Fruit fly (Drosophila melanogaster) whole organism, prepupa: ENCODE results near the gene CG32669.

Source experiments
- CG10631 ChIP-seq: fragments of 200-800 bp; sonication (Bioruptor generic); optimal IDR thresholded peaks from 2 replicates; lab custom pipeline; 2016; ENCODE audit warnings: missing biosample characterization, missing genetic modification characterization
- CG11294 ChIP-seq: fragments of 200-800 bp; sonication (Bioruptor generic); IDR thresholded peaks from 2 replicates; pipeline ENCODE4 v1.3.6; 2022; ENCODE audit warnings: missing biosample characterization, missing genetic modification characterization
- CG11762 ChIP-seq: fragments of 200-800 bp; sonication (Bioruptor generic); optimal IDR thresholded peaks from 3 replicates; lab custom pipeline; 2016; ENCODE audit warnings: missing biosample characterization, missing genetic modification characterization; ENCODE audit not compliant: insufficient read depth
- CG15336 ChIP-seq: fragments of 200-800 bp; sonication (Bioruptor generic); IDR thresholded peaks from 2 replicates; pipeline ENCODE4 v1.3.6; 2022; ENCODE audit warnings: missing biosample characterization, missing genetic modification characterization
- CG1621 ChIP-seq: fragments of 200-800 bp; sonication (Bioruptor generic); optimal IDR thresholded peaks from 3 replicates; lab custom pipeline; 2018; ENCODE audit warnings: missing biosample characterization, mild to moderate bottlenecking, missing genetic modification characterization
- CG3032 ChIP-seq: fragments of 200-800 bp; optimal IDR thresholded peaks from 2 replicates; lab custom pipeline; 2019; ENCODE audit warnings: missing biosample characterization, mild to moderate bottlenecking, missing genetic modification characterization, moderate library complexity
- CG31627 ChIP-seq: fragments of 200-800 bp; sonication (Bioruptor generic); optimal IDR thresholded peaks from 3 replicates; lab custom pipeline; 2016; ENCODE audit warnings: missing biosample characterization, missing genetic modification characterization
- CG32006 ChIP-seq: fragments of 200-800 bp; sonication (Bioruptor generic); optimal IDR thresholded peaks from 3 replicates; lab custom pipeline; 2017; ENCODE audit warnings: missing biosample characterization, mild to moderate bottlenecking, missing genetic modification characterization
- CG34406 ChIP-seq: fragments of 200-800 bp; sonication (Bioruptor generic); optimal IDR thresholded peaks from 3 replicates; lab custom pipeline; 2016; ENCODE audit warnings: missing biosample characterization, missing genetic modification characterization
- CG3919 ChIP-seq: fragments of 200-800 bp; sonication (Bioruptor generic); optimal IDR thresholded peaks from 3 replicates; lab custom pipeline; 2016; ENCODE audit warnings: missing biosample characterization, missing genetic modification characterization
- CG6276 ChIP-seq: fragments of 200-800 bp; sonication (Bioruptor generic); optimal IDR thresholded peaks from 2 replicates; lab custom pipeline; 2017; ENCODE audit warnings: missing biosample characterization, mild to moderate bottlenecking, missing genetic modification characterization
- CG6792 ChIP-seq: fragments of 200-800 bp; sonication (Bioruptor generic); optimal IDR thresholded peaks from 3 replicates; lab custom pipeline; 2016; ENCODE audit warnings: missing biosample characterization, missing genetic modification characterization
- CG6808 ChIP-seq: fragments of 200-800 bp; sonication (Bioruptor generic); optimal IDR thresholded peaks from 3 replicates; lab custom pipeline; 2017; ENCODE audit warnings: missing biosample characterization, missing genetic modification characterization, mild to moderate bottlenecking, moderate library complexity, missing genetic modification reagents
- CG6854 ChIP-seq: fragments of 200-800 bp; sonication (Bioruptor generic); optimal IDR thresholded peaks from 2 replicates; lab custom pipeline; 2017; ENCODE audit warnings: missing biosample characterization, mild to moderate bottlenecking, missing genetic modification characterization
- CG7368 ChIP-seq: fragments of 200-800 bp; sonication (Bioruptor generic); optimal IDR thresholded peaks from 3 replicates; lab custom pipeline; 2016; ENCODE audit warnings: missing biosample characterization, missing genetic modification characterization
- CG8119 ChIP-seq: fragments of 200-800 bp; sonication (Bioruptor generic); IDR thresholded peaks from 3 replicates; pipeline ENCODE4 v1.3.6; 2022; ENCODE audit warnings: missing biosample characterization, missing genetic modification characterization
- CG8632 ChIP-seq: fragments of 200-800 bp; sonication (Bioruptor generic); optimal IDR thresholded peaks from 3 replicates; lab custom pipeline; 2016; ENCODE audit warnings: missing biosample characterization, missing genetic modification characterization
- Eip78C ChIP-seq: fragments of 200-800 bp; sonication (Bioruptor generic); peaks from one replicate; lab custom pipeline; 2016; ENCODE audit warnings: missing biosample characterization, missing genetic modification characterization
- Hr38 ChIP-seq: sonication (Bioruptor generic); optimal IDR thresholded peaks from 2 replicates; lab custom pipeline; 2016; ENCODE audit warnings: missing biosample characterization, missing genetic modification characterization
- Hr39 ChIP-seq: fragments of 200-800 bp; sonication (Bioruptor generic); optimal IDR thresholded peaks from 2 replicates; lab custom pipeline; 2016; ENCODE audit warnings: missing biosample characterization, missing genetic modification characterization
- Hr4 ChIP-seq: fragments of 200-800 bp; sonication (Bioruptor generic); optimal IDR thresholded peaks from 3 replicates; lab custom pipeline; 2016; ENCODE audit warnings: missing biosample characterization, missing genetic modification characterization
- Met ChIP-seq: fragments of 200-800 bp; sonication (Bioruptor generic); optimal IDR thresholded peaks from 3 replicates; lab custom pipeline; 2016; ENCODE audit warnings: missing biosample characterization, missing genetic modification characterization
- OdsH ChIP-seq: fragments of 200-800 bp; sonication (Bioruptor generic); optimal IDR thresholded peaks from 3 replicates; lab custom pipeline; 2016; ENCODE audit warnings: missing biosample characterization, missing genetic modification characterization
- Sox14 ChIP-seq: fragments of 200-800 bp; sonication (Bioruptor generic); optimal IDR thresholded peaks from 3 replicates; lab custom pipeline; 2016; ENCODE audit warnings: missing biosample characterization, missing genetic modification characterization
- acj6 ChIP-seq: fragments of 200-800 bp; sonication (Bioruptor generic); optimal IDR thresholded peaks from 3 replicates; lab custom pipeline; 2016; ENCODE audit warnings: missing biosample characterization, missing genetic modification characterization
- cyc ChIP-seq: fragments of 200-800 bp; sonication (Bioruptor generic); optimal IDR thresholded peaks from 3 replicates; lab custom pipeline; 2016; ENCODE audit warnings: missing biosample characterization, missing genetic modification characterization
- dac ChIP-seq: fragments of 200-800 bp; sonication (Bioruptor generic); optimal IDR thresholded peaks from 2 replicates; lab custom pipeline; 2017; ENCODE audit warnings: missing biosample characterization, mild to moderate bottlenecking, missing genetic modification characterization
- dsx ChIP-seq: fragments of 200-800 bp; optimal IDR thresholded peaks from 3 replicates; lab custom pipeline; 2019; ENCODE audit warnings: missing biosample characterization, mild to moderate bottlenecking, missing genetic modification characterization, moderate library complexity; ENCODE audit not compliant: poor library complexity, severe bottlenecking
- eg ChIP-seq: fragments of 200-800 bp; sonication (Bioruptor generic); IDR thresholded peaks from 3 replicates; pipeline ENCODE4 v1.3.6; 2022; ENCODE audit warnings: missing biosample characterization, missing genetic modification characterization
- esn ChIP-seq: fragments of 200-800 bp; sonication (Bioruptor generic); optimal IDR thresholded peaks from 2 replicates; lab custom pipeline; 2016; ENCODE audit warnings: missing biosample characterization, mild to moderate bottlenecking, missing genetic modification characterization, moderate library complexity
- fkh ChIP-seq: fragments of 200-800 bp; sonication (Bioruptor generic); optimal IDR thresholded peaks from 3 replicates; lab custom pipeline; 2017; ENCODE audit warnings: missing biosample characterization, mild to moderate bottlenecking, missing genetic modification characterization, moderate library complexity
- lz ChIP-seq: fragments of 200-800 bp; sonication (Bioruptor generic); optimal IDR thresholded peaks from 3 replicates; lab custom pipeline; 2016; ENCODE audit warnings: missing biosample characterization, missing genetic modification characterization
- pdm3 ChIP-seq: fragments of 200-800 bp; sonication (Bioruptor generic); optimal IDR thresholded peaks from 3 replicates; lab custom pipeline; 2016; ENCODE audit warnings: missing biosample characterization, missing genetic modification characterization
- spab ChIP-seq: fragments of 200-800 bp; sonication (Bioruptor generic); optimal IDR thresholded peaks from 2 replicates; lab custom pipeline; 2017; ENCODE audit warnings: missing biosample characterization, mild to moderate bottlenecking, missing genetic modification characterization, missing genetic modification reagents
- ss ChIP-seq, 2 experiments: fragments of 200-800 bp; sonication (Bioruptor generic); optimal IDR thresholded peaks; 2 replicates in 1 of 2; 3 replicates in 1 of 2; lab custom pipeline; 2017 to 2018; ENCODE audit warnings: mild to moderate bottlenecking in 2 of 2, missing biosample characterization in 2 of 2, missing genetic modification characterization in 2 of 2, moderate library complexity in 1 of 2
- topi ChIP-seq: fragments of 200-800 bp; sonication (Bioruptor generic); optimal IDR thresholded peaks from 3 replicates; lab custom pipeline; 2016; ENCODE audit warnings: missing biosample characterization, missing genetic modification characterization
- vri ChIP-seq: fragments of 200-800 bp; sonication (Bioruptor generic); optimal IDR thresholded peaks from 3 replicates; lab custom pipeline; 2016; ENCODE audit warnings: missing biosample characterization, mild to moderate bottlenecking, missing genetic modification characterization

Gene CG32669

dm6 chrX:10877087-10877935, 32.4 kb upstream of the CG32669 start, which contains the start of gene CG1637 (continued):
- TF ChIP-seq CG11762 (GFP tag; lab: Kevin White, UChicago) (peak; percentile 23), CG7368 (no peak), CG31627 (peak; percentile 7), Eip78C (peak; percentile 80), CG3919 (no peak), Met (GFP tag; lab: Kevin White, UChicago) (no peak), CG11294 (no peak), Hr38 (no peak), CG6792 (GFP tag; lab: Kevin White, UChicago) (peak; percentile 4), dac (GFP tag; lab: Kevin White, UChicago) (no peak), vri (peak; percentile 1), CG1621 (tag; lab: Kevin White, UChicago) (peak; percentile 14), CG34406 (GFP tag; lab: Kevin White, UChicago) (no peak), Hr4 (GFP tag; lab: Kevin White, UChicago) (peak; percentile 73), spab (GFP tag; lab: Kevin White, UChicago) (no peak), OdsH (GFP tag; lab: Kevin White, UChicago) (no peak), CG6854 (no peak), topi (GFP tag; lab: Kevin White, UChicago) (peak; percentile 48), Hr39 (no peak), fkh (GFP tag; lab: Kevin White, UChicago) (no peak), CG8632 (peak; percentile 11), acj6 (peak; percentile 67)

DNA sequence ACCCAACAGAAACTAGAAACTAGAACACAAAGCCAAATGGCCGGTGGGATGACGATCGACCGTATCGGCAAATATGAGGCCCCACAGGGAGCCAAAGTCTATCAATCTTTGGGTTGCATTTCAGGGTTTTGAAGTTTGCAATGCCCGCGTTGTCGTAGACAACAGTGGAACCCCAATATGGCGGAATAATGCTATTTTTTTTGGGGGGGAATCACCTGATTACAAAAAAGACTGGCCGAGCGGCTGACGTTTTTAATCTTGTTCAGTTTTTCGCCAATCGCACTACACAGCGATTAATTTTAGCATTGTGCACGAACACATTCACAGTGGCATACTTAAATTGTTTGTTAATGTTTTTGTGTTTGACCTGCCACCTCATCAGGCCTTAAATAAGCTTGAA, 31.6 kb upstream of the CG32669 start:
- no peak for TF ChIP-seq CG3919
- TF ChIP-seq CG15336 (GFP tag; lab: Robert Waterston, UW) = no peak
- TF ChIP-seq CG6792 (GFP tag; lab: Kevin White, UChicago) = no peak
- no peak for TF ChIP-seq eg (GFP tag; lab: Robert Waterston, UW)
- no peak for TF ChIP-seq Sox14 (GFP tag; lab: Kevin White, UChicago)
- no peak for TF ChIP-seq CG6276 (GFP tag; lab: Kevin White, UChicago)
- TF ChIP-seq Hr4 (GFP tag; lab: Kevin White, UChicago) = no peak
- no peak for TF ChIP-seq Eip78C
- TF ChIP-seq CG6808 (GFP tag; lab: Kevin White, UChicago) = no peak
- no peak for TF ChIP-seq CG8632

- TF ChIP-seq CG10631 (GFP tag; lab: Kevin White, UChicago) = no peak
- TF ChIP-seq CG32006 (GFP tag; lab: Kevin White, UChicago) = no peak
- no peak for TF ChIP-seq CG3032
- TF ChIP-seq fkh (GFP tag; lab: Kevin White, UChicago) = no peak
- TF ChIP-seq CG15336 (GFP tag; lab: Robert Waterston, UW) = no peak
- TF ChIP-seq Met (GFP tag; lab: Kevin White, UChicago) = no peak
- TF ChIP-seq CG6808 (GFP tag; lab: Kevin White, UChicago) = no peak
- no peak for TF ChIP-seq CG8119 (GFP tag; lab: Robert Waterston, UW)
- TF ChIP-seq lz (GFP tag; lab: Kevin White, UChicago) = no peak
- TF ChIP-seq CG11762 (GFP tag; lab: Kevin White, UChicago) = no peak
- no peak for TF ChIP-seq cyc (GFP tag; lab: Kevin White, UChicago)
- no peak for TF ChIP-seq esn
- TF ChIP-seq dsx = no peak
- no peak for TF ChIP-seq CG7368
- no peak for TF ChIP-seq CG6276 (GFP tag; lab: Kevin White, UChicago)
- no peak for TF ChIP-seq CG3919
- TF ChIP-seq pdm3 = no peak
- TF ChIP-seq ss (GFP tag; optimal IDR thresholded peaks at IDR 0.05; lab: Kevin White, UChicago) = no peak
These were observed 24.2 kb upstream of the CG32669 start, which contains the start of gene CG2157 for dm6 chrX:10869045-10869444. Gene CG2157 (plus strand): TSS chrX:10869284.
